Worm (Caenorhabditis elegans): Measurements from ENCODE around the gene cyn-11.

Gene cyn-11

DNA sequence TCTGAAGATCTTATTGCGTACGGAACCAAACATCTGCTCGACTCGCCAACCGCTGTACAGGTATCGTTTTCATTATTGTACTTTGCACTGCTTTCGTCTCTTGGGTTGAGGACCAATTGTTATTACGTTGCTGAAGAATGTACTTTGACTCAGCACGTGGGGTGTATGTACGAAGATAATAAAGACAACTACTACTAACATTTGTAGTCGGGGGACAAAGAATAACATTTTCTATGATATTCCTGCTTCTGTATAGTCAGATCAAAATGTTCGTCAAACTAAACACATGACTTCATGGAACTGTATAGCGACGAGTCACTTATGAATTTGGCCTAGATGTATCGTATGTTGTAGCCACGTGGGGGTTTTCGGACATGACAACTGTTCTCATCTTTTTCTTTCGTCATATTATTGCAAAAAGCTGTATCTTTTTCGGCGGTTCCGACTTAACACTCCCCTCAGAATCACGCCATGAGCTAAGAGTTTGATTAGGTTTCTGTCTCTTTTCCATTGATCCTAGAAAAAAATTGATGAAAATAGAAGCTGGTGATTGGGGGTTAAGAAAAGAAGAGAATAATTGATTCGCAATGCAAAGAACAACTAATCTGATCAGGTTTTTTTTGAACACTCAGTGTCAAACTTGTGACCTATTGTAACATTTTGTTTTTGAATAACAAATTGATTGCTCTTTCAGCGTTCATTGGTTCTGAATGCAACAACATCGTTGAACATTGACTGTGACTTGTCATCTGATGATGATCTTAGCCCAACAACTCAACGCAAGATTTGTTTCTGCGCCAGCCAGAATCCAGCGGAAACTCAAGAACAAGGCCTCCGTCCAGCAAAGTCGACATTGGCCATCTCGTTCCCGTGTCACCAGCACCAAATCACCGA, 28.7 kb upstream of the cyn-11 start:
- TF ChIP-seq mep-1 (tag; optimal IDR thresholded peaks at IDR 0.05) (peak; percentile 1), nhr-47 (tag; optimal IDR thresholded peaks at IDR 0.05) (peak; percentile 24), sox-4 (tag; optimal IDR thresholded peaks at IDR 0.05) (no peak), nhr-85 (tag) (peak; percentile 79), nhr-20 (tag; optimal IDR thresholded peaks at IDR 0.05) (peak; percentile 42), nhr-76 (tag; optimal IDR thresholded peaks at IDR 0.05) (no peak), blmp-1 (tag; optimal IDR thresholded peaks at IDR 0.05) (peak; percentile 36), aly-2 (tag; optimal IDR thresholded peaks at IDR 0.05) (peak; percentile 31), alr-1 (tag; optimal IDR thresholded peaks at IDR 0.05; ENCODE audit: borderline replicate concordance) (no peak), lin-35 (GFP tag; optimal IDR thresholded peaks at IDR 0.05) (peak in 1 of 2 experiments; percentile 55), lsy-2 (tag; optimal IDR thresholded peaks at IDR 0.05) (peak in 1 of 2 experiments; percentile 47), rnt-1 (tag; optimal IDR thresholded peaks at IDR 0.05) (peak; percentile 50), ces-1 (GFP tag; optimal IDR thresholded peaks at IDR 0.05) (no peak), C16A3.4 (tag; optimal IDR thresholded peaks at IDR 0.05) (peak; percentile 9), nhr-19 (GFP tag; conservative IDR thresholded peaks at IDR 0.05) (peak; percentile 90), elt-3 (tag; optimal IDR thresholded peaks at IDR 0.05) (peak in 1 of 6 experiments; percentile 59), nhr-77 (tag; optimal IDR thresholded peaks at IDR 0.05) (no peak), grh-1 (GFP tag; IDR thresholded peaks at IDR 0.05) (0 out of 2 replicates have a peak, but pooled peaks have one; percentile 24), fkh-8 (tag; optimal IDR thresholded peaks at IDR 0.05) (no peak), lin-14 (GFP tag; optimal IDR thresholded peaks at IDR 0.05) (peak; percentile 36), efl-1 (optimal IDR thresholded peaks at IDR 0.05) (no peak), efl-1 (GFP tag; optimal IDR thresholded peaks at IDR 0.05 in 1 of 2) (peak in 1 of 2 experiments; percentile 91), lin-13 (GFP tag; optimal IDR thresholded peaks at IDR 0.05) (peak; percentile 31), ztf-4 (tag; optimal IDR thresholded peaks at IDR 0.05) (peak; percentile 33), lir-3 (tag; optimal IDR thresholded peaks at IDR 0.05; ENCODE audit: poor library complexity) (peak; percentile 31), unc-130 (tag; optimal IDR thresholded peaks at IDR 0.05) (peak; percentile 52), zag-1 (tag; optimal IDR thresholded peaks at IDR 0.05) (no peak), lin-39 (tag; optimal IDR thresholded peaks at IDR 0.05) (no peak), egl-27 (tag; optimal IDR thresholded peaks at IDR 0.05) (no peak), mdl-1 (tag; optimal IDR thresholded peaks at IDR 0.05) (peak in 1 of 2 experiments; percentile 57), snu-23 (GFP tag; optimal IDR thresholded peaks at IDR 0.05) (peak; percentile 19), nhr-90 (tag; optimal IDR thresholded peaks at IDR 0.05; ENCODE audit: poor library complexity) (peak; percentile 35), nhr-71 (tag; optimal IDR thresholded peaks at IDR 0.05) (peak; percentile 62), nhr-12 (tag; optimal IDR thresholded peaks at IDR 0.05) (no peak)

DNA sequence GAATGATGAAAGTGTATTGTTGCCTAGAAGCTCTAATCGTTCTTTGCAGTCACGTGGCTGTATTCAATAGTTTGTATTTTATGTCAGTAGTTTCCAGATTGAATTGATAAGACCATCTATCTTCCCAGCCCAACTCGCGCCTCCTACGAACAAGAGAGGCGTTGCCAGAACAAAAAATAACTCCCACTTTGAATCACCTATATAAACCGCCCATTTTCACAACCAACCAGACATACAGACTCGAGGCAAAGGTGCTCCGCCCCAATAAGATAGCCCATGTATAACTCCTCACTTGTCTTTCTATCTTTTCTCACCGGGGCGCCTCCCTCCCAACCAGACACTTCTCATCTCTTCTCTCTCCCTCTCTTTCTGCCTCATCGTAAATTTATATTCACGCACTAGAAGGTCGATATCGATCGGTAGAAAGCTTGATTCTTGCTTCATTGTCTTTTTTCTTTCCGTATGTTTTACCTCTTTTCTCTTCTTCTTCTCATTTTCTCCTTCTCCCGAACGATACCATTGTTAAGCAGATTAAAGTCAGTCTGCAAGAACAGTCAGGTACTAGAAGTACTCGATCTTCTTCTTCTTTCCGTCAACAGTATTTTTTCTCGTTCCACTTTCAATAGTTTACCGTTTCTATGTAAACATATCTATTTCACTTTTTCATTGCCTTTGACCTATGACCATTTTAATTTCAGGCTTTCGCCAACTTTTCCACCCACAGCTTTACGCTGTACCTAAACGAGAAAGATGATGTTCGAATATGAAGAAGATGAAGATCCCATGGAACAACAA, 27.5 kb upstream of the cyn-11 start, which contains the start of gene mak-1:
Gene mak-1 (plus strand): TSS at position 693 of the 795 bp plus-strand sequence.
- TF ChIP-seq lin-35 (GFP tag; optimal IDR thresholded peaks at IDR 0.05): peak; percentile 26 to 56
- TF ChIP-seq unc-62 (GFP tag; optimal IDR thresholded peaks at IDR 0.05): no peak
- no peak for TF ChIP-seq irx-1 (tag; optimal IDR thresholded peaks at IDR 0.05)
- no peak for TF ChIP-seq sox-4 (tag; optimal IDR thresholded peaks at IDR 0.05)
- TF ChIP-seq pag-3 (tag; optimal IDR thresholded peaks at IDR 0.05; ENCODE audit: borderline replicate concordance, insufficient read depth): no peak
- no peak for TF ChIP-seq sptf-1 (tag; optimal IDR thresholded peaks at IDR 0.05)
- TF ChIP-seq fos-1 (tag; optimal IDR thresholded peaks at IDR 0.05): no peak
- TF ChIP-seq ztf-11 (tag; optimal IDR thresholded peaks at IDR 0.05): no peak
- no peak for TF ChIP-seq mab-9 (GFP tag; IDR thresholded peaks at IDR 0.05)
- TF ChIP-seq skn-1 (tag; optimal IDR thresholded peaks at IDR 0.05): no peak
- TF ChIP-seq hlh-17 (GFP tag; optimal IDR thresholded peaks at IDR 0.05; ENCODE audit: borderline replicate concordance): no peak
- TF ChIP-seq sup-37 (GFP tag; optimal IDR thresholded peaks at IDR 0.05): no peak
- TF ChIP-seq C04F5.9 (tag; optimal IDR thresholded peaks at IDR 0.05): no peak
- TF ChIP-seq nhr-90 (tag; optimal IDR thresholded peaks at IDR 0.05; ENCODE audit: poor library complexity): peak; percentile 39
- no peak for TF ChIP-seq egl-27 (tag; optimal IDR thresholded peaks at IDR 0.05)
- TF ChIP-seq C34B4.2 (tag; optimal IDR thresholded peaks at IDR 0.05): no peak
- TF ChIP-seq dsc-1 (tag; optimal IDR thresholded peaks at IDR 0.05): no peak
- no peak for TF ChIP-seq aly-2 (tag; optimal IDR thresholded peaks at IDR 0.05)
- no peak for TF ChIP-seq efl-3 (GFP tag; optimal IDR thresholded peaks at IDR 0.05)
- no peak for TF ChIP-seq zip-4 (GFP tag; optimal IDR thresholded peaks at IDR 0.05)
